Worm (Caenorhabditis elegans): ENCODE results near the gene cpna-1.

DNA sequence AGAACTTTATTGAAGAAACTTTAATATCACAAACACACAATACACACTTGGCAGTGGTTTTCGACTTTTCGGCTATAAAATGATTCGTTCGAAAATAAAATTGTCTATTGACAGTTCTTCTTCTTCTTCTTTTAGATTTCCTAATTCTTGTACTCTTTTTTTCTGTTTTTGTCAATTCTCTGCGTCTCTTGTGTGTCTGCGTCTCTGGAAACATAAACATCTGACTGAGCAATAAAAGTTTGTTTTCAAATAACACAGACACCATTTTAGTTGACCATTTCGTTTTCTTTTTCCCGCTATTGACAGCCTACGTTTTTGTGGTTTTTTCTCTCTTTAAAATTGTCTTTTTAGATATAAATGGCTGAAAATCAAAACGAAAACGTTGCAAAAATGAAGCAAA, 6.6 kb upstream of the cpna-1 start, which contains the start of gene R03H10.1:
- TF ChIP-seq lsy-27 (tag; optimal IDR thresholded peaks at IDR 0.05; ENCODE audit: borderline replicate concordance, insufficient read depth) (no peak), snpc-1.1 (tag; optimal IDR thresholded peaks at IDR 0.05; ENCODE audit: insufficient read depth) (no peak), ztf-6 (GFP tag; IDR thresholded peaks at IDR 0.05) (no peak), athp-1 (tag; optimal IDR thresholded peaks at IDR 0.05) (no peak), dox-1 (GFP tag; IDR thresholded peaks at IDR 0.05) (no peak), attf-3 (GFP tag; conservative IDR thresholded peaks at IDR 0.05) (no peak), B0035.1 (tag; optimal IDR thresholded peaks at IDR 0.05) (no peak), snpc-4 (GFP tag; optimal IDR thresholded peaks at IDR 0.05) (no peak), snpc-4 (tag; optimal IDR thresholded peaks at IDR 0.05) (no peak)

Data from whole organism, young adult.